Fruit fly (Drosophila melanogaster) whole organism, adult: ENCODE results near the gene mRpS34.

Source experiments
- CG12768 ChIP-seq: fragments of 200-800 bp; sonication (Bioruptor generic); optimal IDR thresholded peaks from 2 replicates; lab custom pipeline; 2017; ENCODE audit warnings: missing biosample characterization, missing genetic modification characterization, mild to moderate bottlenecking, moderate library complexity, missing genetic modification reagents
- CG5204 ChIP-seq: fragments of 200-800 bp; sonication (Bioruptor generic); optimal IDR thresholded peaks from 2 replicates; lab custom pipeline; 2016; ENCODE audit warnings: missing biosample characterization, missing genetic modification characterization
- CG7101 ChIP-seq: fragments of 200-800 bp; sonication (Bioruptor generic); optimal IDR thresholded peaks from 2 replicates; lab custom pipeline; 2018; ENCODE audit warnings: missing biosample characterization, mild to moderate bottlenecking, missing genetic modification characterization, moderate library complexity

- no peak for TF ChIP-seq CG7101 (tag; lab: Kevin White, UChicago)
- no peak for TF ChIP-seq CG12768 (GFP tag; lab: Kevin White, UChicago)
- no peak for TF ChIP-seq CG5204 (GFP tag; lab: Kevin White, UChicago)
Observed at dm6 chr3L:16308380-16308779, 39.5 kb upstream of the mRpS34 start, which contains the start of gene CG13042.
